Fruit fly (Drosophila melanogaster) whole organism, embryonic: Measurements from ENCODE around the gene Ciz1.
A peak's percentile ranks its signal among the peaks of the same experiment; 100 is the strongest.

ENCODE experiments used
- Asciz ChIP-seq: fragments of 200-800 bp; sonication (Bioruptor generic); optimal IDR thresholded peaks from 2 replicates; lab custom pipeline; 2017; ENCODE audit warnings: missing biosample characterization, mild to moderate bottlenecking, missing genetic modification characterization, missing genetic modification reagents
- BEAF-32 ChIP-seq: fragments of 200-800 bp; sonication (Bioruptor generic); optimal IDR thresholded peaks from 3 replicates; lab custom pipeline; 2017; ENCODE audit warnings: missing biosample characterization, missing genetic modification characterization, mild to moderate bottlenecking, moderate library complexity, missing genetic modification reagents
- BtbVII ChIP-seq: fragments of 200-800 bp; sonication (Bioruptor generic); optimal IDR thresholded peaks from 3 replicates; lab custom pipeline; 2017; ENCODE audit warnings: missing biosample characterization, mild to moderate bottlenecking, missing genetic modification characterization
- CG10321 ChIP-seq: fragments of 200-800 bp; sonication (Bioruptor generic); IDR thresholded peaks from 2 replicates; pipeline ENCODE4 v1.3.6; 2022; ENCODE audit warnings: missing biosample characterization, missing genetic modification characterization
- CG10565 ChIP-seq: fragments of 200-800 bp; sonication (Bioruptor generic); optimal IDR thresholded peaks from 3 replicates; lab custom pipeline; 2016; ENCODE audit warnings: missing biosample characterization, mild to moderate bottlenecking, missing genetic modification characterization
- CG12942 ChIP-seq: fragments of 200-800 bp; sonication (Bioruptor generic); optimal IDR thresholded peaks from 3 replicates; lab custom pipeline; 2016; ENCODE audit warnings: missing biosample characterization, missing genetic modification characterization
- CG1647 ChIP-seq: fragments of 200-800 bp; sonication (Bioruptor generic); optimal IDR thresholded peaks from 3 replicates; lab custom pipeline; 2016; ENCODE audit warnings: missing biosample characterization, missing genetic modification characterization
- CG16779 ChIP-seq: fragments of 200-800 bp; sonication (Bioruptor generic); IDR thresholded peaks from 2 replicates; pipeline ENCODE4 v1.3.6; 2022; ENCODE audit warnings: missing biosample characterization, missing genetic modification characterization
- CG17328 ChIP-seq: fragments of 200-800 bp; sonication (Bioruptor generic); IDR thresholded peaks from 2 replicates; pipeline ENCODE4 v1.3.6; 2022; ENCODE audit warnings: missing biosample characterization, missing genetic modification characterization
- CG30431 ChIP-seq: fragments of 200-800 bp; sonication (Bioruptor generic); optimal IDR thresholded peaks from 2 replicates; lab custom pipeline; 2017; ENCODE audit warnings: missing biosample characterization, missing genetic modification characterization
- CG3065 ChIP-seq: fragments of 200-800 bp; sonication (Bioruptor generic); optimal IDR thresholded peaks from 2 replicates; lab custom pipeline; 2016; ENCODE audit warnings: missing biosample characterization, missing genetic modification characterization
- CG31365 ChIP-seq: fragments of 200-800 bp; sonication (Bioruptor generic); optimal IDR thresholded peaks from 2 replicates; lab custom pipeline; 2018; ENCODE audit warnings: missing biosample characterization, mild to moderate bottlenecking, missing genetic modification characterization
- CG42726 ChIP-seq: fragments of 200-800 bp; sonication (Bioruptor generic); IDR thresholded peaks from 2 replicates; pipeline ENCODE4 v1.3.6; 2022; ENCODE audit warnings: missing biosample characterization, missing genetic modification characterization; ENCODE audit not compliant: partially characterized antibody
- CG4282 ChIP-seq: fragments of 200-800 bp; sonication (Bioruptor generic); optimal IDR thresholded peaks from 2 replicates; lab custom pipeline; 2016; ENCODE audit warnings: missing biosample characterization, missing genetic modification characterization
- CG4360 ChIP-seq: fragments of 200-800 bp; sonication (Bioruptor generic); IDR thresholded peaks from 2 replicates; pipeline ENCODE4 v1.3.6; 2022; ENCODE audit warnings: missing biosample characterization, missing genetic modification characterization
- CG5180 ChIP-seq: fragments of 200-800 bp; sonication (Bioruptor generic); optimal IDR thresholded peaks from 3 replicates; lab custom pipeline; 2017; ENCODE audit warnings: missing biosample characterization, missing genetic modification characterization, mild to moderate bottlenecking, moderate library complexity, missing genetic modification reagents
- CG5245 ChIP-seq: fragments of 200-800 bp; sonication (Bioruptor generic); optimal IDR thresholded peaks from 3 replicates; lab custom pipeline; 2016; ENCODE audit warnings: missing biosample characterization, missing genetic modification characterization
- CG7357 ChIP-seq: fragments of 200-800 bp; sonication (Bioruptor generic); IDR thresholded peaks from 3 replicates; pipeline ENCODE4 v1.3.6; 2022; ENCODE audit warnings: missing biosample characterization, missing genetic modification characterization
- CG7372 ChIP-seq: fragments of 200-800 bp; sonication (Bioruptor generic); IDR thresholded peaks from 2 replicates; pipeline ENCODE4 v1.3.6; 2022; ENCODE audit warnings: missing biosample characterization, missing genetic modification characterization
- CG8281 ChIP-seq: fragments of 200-800 bp; sonication (Bioruptor generic); optimal IDR thresholded peaks from 2 replicates; lab custom pipeline; 2018; ENCODE audit warnings: missing biosample characterization, mild to moderate bottlenecking, missing genetic modification characterization, moderate library complexity
- CG8924 ChIP-seq: fragments of 200-800 bp; optimal IDR thresholded peaks from 3 replicates; lab custom pipeline; 2019; ENCODE audit warnings: missing biosample characterization, mild to moderate bottlenecking, missing genetic modification characterization, moderate library complexity
- CG9437 ChIP-seq: fragments of 200-800 bp; sonication (Bioruptor generic); optimal IDR thresholded peaks from 2 replicates; lab custom pipeline; 2018; ENCODE audit warnings: missing biosample characterization, mild to moderate bottlenecking, missing genetic modification characterization
- CG9876 ChIP-seq: fragments of 200-800 bp; sonication (Bioruptor generic); optimal IDR thresholded peaks from 2 replicates; lab custom pipeline; 2016; ENCODE audit warnings: missing biosample characterization, missing genetic modification characterization
- Camta ChIP-seq: fragments of 200-800 bp; sonication (Bioruptor generic); optimal IDR thresholded peaks from 2 replicates; lab custom pipeline; 2016; ENCODE audit warnings: missing biosample characterization, missing genetic modification characterization
- Chrac-16 ChIP-seq: fragments of 200-800 bp; sonication (Bioruptor generic); optimal IDR thresholded peaks from 3 replicates; lab custom pipeline; 2016; ENCODE audit warnings: missing biosample characterization, missing genetic modification characterization
- CoRest ChIP-seq: fragments of 200-800 bp; sonication (Bioruptor generic); optimal IDR thresholded peaks from 3 replicates; lab custom pipeline; 2018; ENCODE audit warnings: missing biosample characterization, mild to moderate bottlenecking, missing genetic modification characterization, moderate library complexity
- HHEX ChIP-seq: fragments of 200-800 bp; sonication (Bioruptor generic); optimal IDR thresholded peaks from 3 replicates; lab custom pipeline; 2017; ENCODE audit warnings: missing biosample characterization, mild to moderate bottlenecking, missing genetic modification characterization, missing genetic modification reagents
- HLH4C ChIP-seq: fragments of 200-800 bp; sonication (Bioruptor generic); IDR thresholded peaks from 3 replicates; pipeline ENCODE4 v1.3.6; 2022; ENCODE audit warnings: missing biosample characterization, missing genetic modification characterization; ENCODE audit not compliant: partially characterized antibody
- MESR4 ChIP-seq: fragments of 200-800 bp; sonication (Bioruptor generic); optimal IDR thresholded peaks from 2 replicates; lab custom pipeline; 2018; ENCODE audit warnings: missing biosample characterization, mild to moderate bottlenecking, missing genetic modification characterization, moderate library complexity
- MTF-1 ChIP-seq: fragments of 200-800 bp; sonication (Bioruptor generic); optimal IDR thresholded peaks from 2 replicates; lab custom pipeline; 2018; ENCODE audit warnings: missing biosample characterization, mild to moderate bottlenecking, missing genetic modification characterization, borderline replicate concordance
- Mad ChIP-seq: fragments of 200-800 bp; sonication (Bioruptor generic); optimal IDR thresholded peaks from 2 replicates; lab custom pipeline; 2016; ENCODE audit warnings: missing biosample characterization, missing genetic modification characterization
- NC2α ChIP-seq: fragments of 200-800 bp; sonication (Bioruptor generic); optimal IDR thresholded peaks from 2 replicates; lab custom pipeline; 2016; ENCODE audit warnings: missing biosample characterization, missing genetic modification characterization
- PHDP ChIP-seq: fragments of 200-800 bp; sonication (Bioruptor generic); optimal IDR thresholded peaks from 3 replicates; lab custom pipeline; 2018; ENCODE audit warnings: missing biosample characterization, mild to moderate bottlenecking, missing genetic modification characterization, moderate library complexity
- Ptx1 ChIP-seq: fragments of 200-800 bp; sonication (Bioruptor generic); IDR thresholded peaks from 2 replicates; pipeline ENCODE4 v1.3.6; 2022; ENCODE audit warnings: missing biosample characterization, missing genetic modification characterization
- Sin3A ChIP-seq: fragments of >200 bp; optimal IDR thresholded peaks from 2 replicates; lab custom pipeline; 2018
- Sox100B ChIP-seq: fragments of 200-800 bp; sonication (Bioruptor generic); optimal IDR thresholded peaks from 3 replicates; lab custom pipeline; 2018; ENCODE audit warnings: missing biosample characterization, mild to moderate bottlenecking, missing genetic modification characterization
- az2 ChIP-seq: fragments of 200-800 bp; sonication (Bioruptor generic); optimal IDR thresholded peaks from 3 replicates; lab custom pipeline; 2016; ENCODE audit warnings: missing biosample characterization, missing genetic modification characterization
- cato ChIP-seq: fragments of 200-800 bp; sonication (Bioruptor generic); optimal IDR thresholded peaks from 2 replicates; lab custom pipeline; 2016; ENCODE audit warnings: missing biosample characterization, missing genetic modification characterization, borderline replicate concordance
- cwo ChIP-seq: fragments of 200-800 bp; sonication (Bioruptor generic); optimal IDR thresholded peaks from 3 replicates; lab custom pipeline; 2017; ENCODE audit warnings: missing biosample characterization, missing genetic modification characterization, mild to moderate bottlenecking, moderate library complexity, missing genetic modification reagents
- dan ChIP-seq: fragments of 200-800 bp; sonication (Bioruptor generic); IDR thresholded peaks from 2 replicates; pipeline ENCODE4 v1.3.6; 2022; ENCODE audit warnings: missing biosample characterization, missing genetic modification characterization
- exex ChIP-seq: fragments of 200-800 bp; sonication (Bioruptor generic); optimal IDR thresholded peaks from 4 replicates; lab custom pipeline; 2018; ENCODE audit warnings: missing biosample characterization, mild to moderate bottlenecking, missing genetic modification characterization, moderate library complexity
- h ChIP-seq: fragments of >200 bp; optimal IDR thresholded peaks from 2 replicates; lab custom pipeline; 2017
- inv ChIP-seq: fragments of 200-800 bp; sonication (Bioruptor generic); IDR thresholded peaks from 2 replicates; pipeline ENCODE4 v1.3.6; 2022; ENCODE audit warnings: missing biosample characterization, missing genetic modification characterization; ENCODE audit not compliant: partially characterized antibody
- kay ChIP-seq: fragments of 200-800 bp; sonication (Bioruptor generic); optimal IDR thresholded peaks from 2 replicates; lab custom pipeline; 2016; ENCODE audit warnings: missing biosample characterization, missing genetic modification characterization
- luna ChIP-seq: fragments of 200-800 bp; sonication (Bioruptor generic); optimal IDR thresholded peaks from 2 replicates; lab custom pipeline; 2016; ENCODE audit warnings: missing biosample characterization, missing genetic modification characterization
- pzg ChIP-seq: fragments of 200-800 bp; sonication (Bioruptor generic); optimal IDR thresholded peaks from 3 replicates; lab custom pipeline; 2018; ENCODE audit warnings: missing biosample characterization, mild to moderate bottlenecking, missing genetic modification characterization, moderate library complexity
- sim ChIP-seq: fragments of 200-800 bp; sonication (Bioruptor generic); IDR thresholded peaks from 2 replicates; pipeline ENCODE4 v1.3.6; 2022; ENCODE audit warnings: missing biosample characterization, missing genetic modification characterization
- unc-4 ChIP-seq: fragments of 200-800 bp; sonication (Bioruptor generic); IDR thresholded peaks from 2 replicates; pipeline ENCODE4 v1.3.6; 2022; ENCODE audit warnings: missing biosample characterization, missing genetic modification characterization; ENCODE audit not compliant: partially characterized antibody
- zen2 ChIP-seq: fragments of 200-800 bp; sonication (Bioruptor generic); IDR thresholded peaks from 3 replicates; pipeline ENCODE4 v1.3.6; 2022; ENCODE audit warnings: missing biosample characterization, missing genetic modification characterization; ENCODE audit not compliant: partially characterized antibody
- zf30C ChIP-seq: fragments of 200-800 bp; sonication (Bioruptor generic); optimal IDR thresholded peaks from 3 replicates; lab custom pipeline; 2018; ENCODE audit warnings: missing biosample characterization, mild to moderate bottlenecking, missing genetic modification characterization

The Ciz1 gene

dm6 chr3L:9855784-9856426 is 8.5 kb upstream of the Ciz1 start (continued):
- no peak for TF ChIP-seq BEAF-32 (GFP tag; lab: Kevin White, UChicago)
- peak; percentile 57 for TF ChIP-seq MESR4 (GFP tag; lab: Kevin White, UChicago)
- TF ChIP-seq exex (tag; lab: Kevin White, UChicago): peak; percentile 47
- no peak for TF ChIP-seq inv (GFP tag; lab: Robert Waterston, UW)
- peak; percentile 98 for TF ChIP-seq Sox100B (GFP tag; lab: Kevin White, UChicago)
- peak; percentile 93 for TF ChIP-seq CG16779 (GFP tag; lab: Robert Waterston, UW)
- no peak for TF ChIP-seq HLH4C
- TF ChIP-seq Chrac-16: peak; percentile 97
- peak; percentile 99 for TF ChIP-seq CG17328 (GFP tag; lab: Robert Waterston, UW)
- peak; percentile 92 for TF ChIP-seq CG7357 (GFP tag; lab: Robert Waterston, UW)
- no peak for TF ChIP-seq zf30C
- TF ChIP-seq Asciz: peak; percentile 98
- no peak for TF ChIP-seq pzg (GFP tag; lab: Kevin White, UChicago)
- no peak for TF ChIP-seq unc-4 (GFP tag; lab: Robert Waterston, UW)
- peak; percentile 86 for TF ChIP-seq CG9876
- peak; percentile 93 for TF ChIP-seq CG1647 (GFP tag; lab: Kevin White, UChicago)
- TF ChIP-seq az2 (GFP tag; lab: Kevin White, UChicago): peak; percentile 98
- peak; percentile 97 for TF ChIP-seq CG30431 (GFP tag; lab: Kevin White, UChicago)
- peak; percentile 81 for TF ChIP-seq CG4282 (GFP tag; lab: Kevin White, UChicago)
- peak; percentile 97 for TF ChIP-seq Ptx1 (GFP tag; lab: Robert Waterston, UW)
- TF ChIP-seq zen2 (GFP tag; lab: Robert Waterston, UW): no peak
- peak; percentile 95 for TF ChIP-seq CG12942 (GFP tag; lab: Kevin White, UChicago)
- peak; percentile 96 for TF ChIP-seq Camta
- TF ChIP-seq dan (GFP tag; lab: Robert Waterston, UW): peak; percentile 99
- peak; percentile 75 for TF ChIP-seq CG10321 (GFP tag; lab: Robert Waterston, UW)
- TF ChIP-seq HHEX (GFP tag; lab: Kevin White, UChicago): peak; percentile 97
- TF ChIP-seq PHDP: peak; percentile 93
- peak; percentile 33 for TF ChIP-seq luna (GFP tag; lab: Kevin White, UChicago)
- peak; percentile 96 for TF ChIP-seq CG4360 (GFP tag; lab: Robert Waterston, UW)
- no peak for TF ChIP-seq h (lab: Kevin White, UChicago)
- TF ChIP-seq MTF-1 (GFP tag; lab: Kevin White, UChicago): peak; percentile 96
- TF ChIP-seq cwo (GFP tag; lab: Kevin White, UChicago): peak; percentile 90
- peak; percentile 88 for TF ChIP-seq CG31365 (tag; lab: Kevin White, UChicago)
- TF ChIP-seq CoRest (tag; lab: Kevin White, UChicago): peak; percentile 97
- peak; percentile 92 for TF ChIP-seq CG3065
- TF ChIP-seq CG8281 (tag; lab: Kevin White, UChicago): peak; percentile 86
- TF ChIP-seq CG5180 (GFP tag; lab: Kevin White, UChicago): peak; percentile 92
- TF ChIP-seq NC2α: peak; percentile 95
- peak; percentile 98 for TF ChIP-seq sim
- no peak for TF ChIP-seq CG42726 (GFP tag; lab: Robert Waterston, UW)
- TF ChIP-seq kay: peak; percentile 85
- TF ChIP-seq CG8924 (tag; lab: Kevin White, UChicago): peak; percentile 98
- peak; percentile 96 for TF ChIP-seq CG10565
- no peak for TF ChIP-seq Sin3A (lab: Kevin White, UChicago)
- peak; percentile 93 for TF ChIP-seq BtbVII (GFP tag; lab: Kevin White, UChicago)
- peak; percentile 98 for TF ChIP-seq CG5245 (GFP tag; lab: Kevin White, UChicago)
- TF ChIP-seq CG7372 (GFP tag; lab: Robert Waterston, UW): peak; percentile 94
- peak; percentile 86 for TF ChIP-seq CG9437 (GFP tag; lab: Kevin White, UChicago)
- TF ChIP-seq cato (GFP tag; lab: Kevin White, UChicago): peak; percentile 95
- peak; percentile 97 for TF ChIP-seq Mad (GFP tag; lab: Kevin White, UChicago)
